Worm (Caenorhabditis elegans) whole organism, early embryonic: ENCODE results near the gene Y46C8AM.1.

Experiments used
- flt-1 ChIP-seq: fragments of 200-800 bp; sonication (Bioruptor generic); IDR thresholded peaks from 2 replicates; pipeline ENCODE4 v1.3.6; 2022; ENCODE audit warnings: missing genetic modification characterization, missing compliant biosample characterization
- hnd-1 ChIP-seq: sonication (generic microtip); optimal IDR thresholded peaks from 2 replicates; lab custom pipeline; 2016; ENCODE audit warnings: missing genetic modification characterization, missing compliant biosample characterization

ce11 chrIV:3917405-3917804 lies 45.3 kb upstream of the Y46C8AM.1 start, which contains the start of gene F56D6.14:
- TF ChIP-seq hnd-1 = no peak
- TF ChIP-seq flt-1 (GFP tag; lab: Robert Waterston, UW) = no peak
